Fruit fly (Drosophila melanogaster) whole organism, embryonic: Measurements from ENCODE around the gene CG17652.

Experiments
- BEAF-32 ChIP-seq: fragments of 200-800 bp; sonication (Bioruptor generic); optimal IDR thresholded peaks from 3 replicates; lab custom pipeline; 2017; ENCODE audit warnings: missing biosample characterization, missing genetic modification characterization, mild to moderate bottlenecking, moderate library complexity, missing genetic modification reagents
- Bdp1 ChIP-seq: fragments of 200-800 bp; sonication (Bioruptor generic); optimal IDR thresholded peaks from 3 replicates; lab custom pipeline; 2016; ENCODE audit warnings: missing biosample characterization, missing genetic modification characterization
- CG10366 ChIP-seq: fragments of 200-800 bp; sonication (Bioruptor generic); IDR thresholded peaks from 2 replicates; pipeline ENCODE4 v1.3.6; 2022; ENCODE audit warnings: missing biosample characterization, missing genetic modification characterization
- CG10543 ChIP-seq: fragments of 200-800 bp; sonication (Bioruptor generic); optimal IDR thresholded peaks from 3 replicates; lab custom pipeline; 2017; ENCODE audit warnings: missing biosample characterization, mild to moderate bottlenecking, missing genetic modification characterization, moderate library complexity
- CG13287 ChIP-seq: fragments of 200-800 bp; sonication (Bioruptor generic); IDR thresholded peaks from 2 replicates; pipeline ENCODE4 v1.3.6; 2022; ENCODE audit warnings: missing biosample characterization, missing genetic modification characterization; ENCODE audit not compliant: partially characterized antibody
- CG13296 ChIP-seq: fragments of 200-800 bp; sonication (Bioruptor generic); optimal IDR thresholded peaks from 3 replicates; lab custom pipeline; 2018; ENCODE audit warnings: missing biosample characterization, mild to moderate bottlenecking, missing genetic modification characterization
- CG15514 ChIP-seq: fragments of 200-800 bp; sonication (Bioruptor generic); optimal IDR thresholded peaks from 3 replicates; lab custom pipeline; 2017; ENCODE audit warnings: missing biosample characterization, missing genetic modification characterization, mild to moderate bottlenecking, moderate library complexity, missing genetic modification reagents
- CG31388 ChIP-seq: fragments of 200-800 bp; sonication (Bioruptor generic); optimal IDR thresholded peaks from 2 replicates; lab custom pipeline; 2016; ENCODE audit warnings: missing biosample characterization, missing genetic modification characterization
- CG34376 ChIP-seq: fragments of 200-800 bp; sonication (Bioruptor generic); optimal IDR thresholded peaks from 2 replicates; lab custom pipeline; 2018; ENCODE audit warnings: missing biosample characterization, mild to moderate bottlenecking, missing genetic modification characterization
- CG4617 ChIP-seq: fragments of 200-800 bp; sonication (Bioruptor generic); optimal IDR thresholded peaks from 3 replicates; lab custom pipeline; 2016; ENCODE audit warnings: missing biosample characterization, missing genetic modification characterization, borderline replicate concordance
- CG6683 ChIP-seq: fragments of 200-800 bp; sonication (Bioruptor generic); optimal IDR thresholded peaks from 2 replicates; lab custom pipeline; 2017; ENCODE audit warnings: missing biosample characterization, mild to moderate bottlenecking, missing genetic modification characterization, missing genetic modification reagents
- CG6765 ChIP-seq: fragments of 200-800 bp; sonication (Bioruptor generic); optimal IDR thresholded peaks from 3 replicates; lab custom pipeline; 2017; ENCODE audit warnings: missing biosample characterization, mild to moderate bottlenecking, missing genetic modification characterization
- CG6791 ChIP-seq: fragments of 200-800 bp; sonication (Bioruptor generic); IDR thresholded peaks from 3 replicates; pipeline ENCODE4 v1.3.6; 2022; ENCODE audit warnings: missing biosample characterization, missing genetic modification characterization; ENCODE audit not compliant: partially characterized antibody
- CG7963 ChIP-seq: fragments of 200-800 bp; sonication (Bioruptor generic); IDR thresholded peaks from 3 replicates; pipeline ENCODE4 v1.3.6; 2022; ENCODE audit warnings: missing biosample characterization, missing genetic modification characterization; ENCODE audit not compliant: partially characterized antibody
- CG8290 ChIP-seq, 3 experiments: fragments of 200-800 bp; sonication (Bioruptor generic); optimal IDR thresholded peaks; 2 replicates each; lab custom pipeline; 2016 to 2019; ENCODE audit warnings: missing biosample characterization in 3 of 3, missing genetic modification characterization in 3 of 3, mild to moderate bottlenecking in 2 of 3, moderate library complexity in 1 of 3
- CHES-1-like ChIP-seq: fragments of 200-800 bp; sonication (Bioruptor generic); optimal IDR thresholded peaks from 2 replicates; lab custom pipeline; 2016; ENCODE audit warnings: missing biosample characterization, missing genetic modification characterization
- Dip3 ChIP-seq: fragments of 200-800 bp; sonication (Bioruptor generic); optimal IDR thresholded peaks from 3 replicates; lab custom pipeline; 2016; ENCODE audit warnings: missing biosample characterization, missing genetic modification characterization
- Doc3 ChIP-seq: fragments of 200-800 bp; sonication (Bioruptor generic); IDR thresholded peaks from 3 replicates; pipeline ENCODE4 v1.3.6; 2022; ENCODE audit warnings: missing biosample characterization, missing genetic modification characterization; ENCODE audit not compliant: partially characterized antibody
- Dref ChIP-seq: fragments of 200-800 bp; sonication (Bioruptor generic); IDR thresholded peaks from 2 replicates; pipeline ENCODE4 v1.3.6; 2022; ENCODE audit warnings: missing biosample characterization, missing genetic modification characterization
- Ets65A ChIP-seq: fragments of 200-800 bp; sonication (Bioruptor generic); peaks from one replicate; lab custom pipeline; 2016; ENCODE audit warnings: missing biosample characterization, missing genetic modification characterization
- Kr ChIP-seq: fragments of 200-800 bp; sonication (Bioruptor generic); optimal IDR thresholded peaks from 2 replicates; lab custom pipeline; 2017; ENCODE audit warnings: missing biosample characterization, mild to moderate bottlenecking, missing genetic modification characterization
- Med ChIP-seq: fragments of 200-800 bp; sonication (Bioruptor generic); peaks from one replicate; lab custom pipeline; 2016; ENCODE audit warnings: missing biosample characterization, missing genetic modification characterization, mild to moderate bottlenecking, inconsistent platforms, moderate library complexity
- Opbp ChIP-seq: fragments of 200-800 bp; sonication (Bioruptor generic); IDR thresholded peaks from 3 replicates; pipeline ENCODE4 v1.3.6; 2022; ENCODE audit warnings: missing biosample characterization, missing genetic modification characterization; ENCODE audit not compliant: partially characterized antibody
- Optix ChIP-seq: fragments of 200-800 bp; sonication (Bioruptor generic); IDR thresholded peaks from 3 replicates; pipeline ENCODE4 v1.3.6; 2022; ENCODE audit warnings: missing biosample characterization, missing genetic modification characterization
- Scr ChIP-seq: fragments of 200-800 bp; sonication (Bioruptor generic); IDR thresholded peaks from 2 replicates; pipeline ENCODE4 v1.3.6; 2022; ENCODE audit warnings: missing biosample characterization, missing genetic modification characterization; ENCODE audit not compliant: partially characterized antibody
- Sin3A ChIP-seq: fragments of >200 bp; optimal IDR thresholded peaks from 2 replicates; lab custom pipeline; 2018
- Usf ChIP-seq: fragments of 200-800 bp; sonication (Bioruptor generic); optimal IDR thresholded peaks from 2 replicates; lab custom pipeline; 2017; ENCODE audit warnings: missing genotype, missing biosample characterization, missing genetic modification characterization
- ase ChIP-seq: fragments of 200-800 bp; sonication (Bioruptor generic); IDR thresholded peaks from 3 replicates; pipeline ENCODE4 v1.3.6; 2022; ENCODE audit warnings: missing biosample characterization, missing genetic modification characterization
- ato ChIP-seq: fragments of 200-800 bp; sonication (Bioruptor generic); IDR thresholded peaks from 2 replicates; pipeline ENCODE4 v1.3.6; 2022; ENCODE audit warnings: missing biosample characterization, missing genetic modification characterization; ENCODE audit not compliant: partially characterized antibody
- chinmo ChIP-seq: fragments of 200-800 bp; sonication (Bioruptor generic); IDR thresholded peaks from 4 replicates; pipeline ENCODE4 v1.3.6; 2022; ENCODE audit warnings: missing biosample characterization, missing genetic modification characterization; ENCODE audit not compliant: partially characterized antibody
- dimm ChIP-seq: fragments of 200-800 bp; sonication (Bioruptor generic); IDR thresholded peaks from 2 replicates; pipeline ENCODE4 v1.3.6; 2022; ENCODE audit warnings: missing biosample characterization, missing genetic modification characterization
- kay ChIP-seq: fragments of 200-800 bp; sonication (Bioruptor generic); optimal IDR thresholded peaks from 2 replicates; lab custom pipeline; 2016; ENCODE audit warnings: missing biosample characterization, missing genetic modification characterization
- pzg ChIP-seq: fragments of 200-800 bp; sonication (Bioruptor generic); optimal IDR thresholded peaks from 3 replicates; lab custom pipeline; 2018; ENCODE audit warnings: missing biosample characterization, mild to moderate bottlenecking, missing genetic modification characterization, moderate library complexity
- row ChIP-seq: fragments of 200-800 bp; sonication (Bioruptor generic); IDR thresholded peaks from 3 replicates; pipeline ENCODE4 v1.3.6; 2022; ENCODE audit warnings: missing biosample characterization, missing genetic modification characterization
- run ChIP-seq: fragments of 200-800 bp; sonication (Bioruptor generic); optimal IDR thresholded peaks from 3 replicates; lab custom pipeline; 2018; ENCODE audit warnings: missing biosample characterization, mild to moderate bottlenecking, missing genetic modification characterization
- tio ChIP-seq: fragments of 200-800 bp; sonication (Bioruptor generic); optimal IDR thresholded peaks from 2 replicates; lab custom pipeline; 2017; ENCODE audit warnings: missing biosample characterization, missing genetic modification characterization, inconsistent platforms
- vnd ChIP-seq: fragments of 200-800 bp; sonication (Bioruptor generic); IDR thresholded peaks from 3 replicates; pipeline ENCODE4 v1.3.6; 2022; ENCODE audit warnings: missing biosample characterization, missing genetic modification characterization; ENCODE audit not compliant: partially characterized antibody

CG17652 gene

dm6 chr2L:1751953-1752352, 19.8 kb upstream of the CG17652 start, which contains the start of the genes CG17712 and CG17648 (continued):
- TF ChIP-seq tio (GFP tag; lab: Kevin White, UChicago), result no peak
- peak; percentile 52 for TF ChIP-seq pzg (GFP tag; lab: Kevin White, UChicago)
- no peak for TF ChIP-seq Kr
- no peak for TF ChIP-seq dimm
- TF ChIP-seq CG15514 (GFP tag; lab: Kevin White, UChicago), result peak; percentile 26
- peak; percentile 82 for TF ChIP-seq Med (GFP tag; lab: Kevin White, UChicago)
- TF ChIP-seq BEAF-32 (GFP tag; lab: Kevin White, UChicago), result peak; percentile 81
- peak; percentile 85 for TF ChIP-seq Scr (GFP tag; lab: Robert Waterston, UW)
- peak; percentile 89 for TF ChIP-seq CG6791 (GFP tag; lab: Robert Waterston, UW)
- no peak for TF ChIP-seq CG6765 (GFP tag; lab: Kevin White, UChicago)
- TF ChIP-seq CG13287, result peak; percentile 90
- peak; percentile 5 for TF ChIP-seq Ets65A (GFP tag; lab: Kevin White, UChicago)
- TF ChIP-seq ato (GFP tag; lab: Robert Waterston, UW), result peak; percentile 70
- TF ChIP-seq Dref (GFP tag; lab: Robert Waterston, UW), result peak; percentile 77
- TF ChIP-seq Dip3 (GFP tag; lab: Kevin White, UChicago), result no peak
- peak; percentile 85 for TF ChIP-seq Doc3 (GFP tag; lab: Robert Waterston, UW)
- TF ChIP-seq row (GFP tag; lab: Robert Waterston, UW), result peak; percentile 73
- TF ChIP-seq Bdp1, result no peak
- TF ChIP-seq vnd, result peak; percentile 79
- TF ChIP-seq ase (GFP tag; lab: Robert Waterston, UW), result no peak
- TF ChIP-seq CG8290 (GFP tag; optimal IDR thresholded peaks at IDR 0.05; lab: Kevin White, UChicago), result no peak
- TF ChIP-seq CG8290 (tag; optimal IDR thresholded peaks at IDR 0.05; lab: Kevin White, UChicago), result peak in 1 of 2 experiments; percentile 16
- TF ChIP-seq CG4617 (GFP tag; lab: Kevin White, UChicago), result peak; percentile 64
- no peak for TF ChIP-seq CG31388 (GFP tag; lab: Kevin White, UChicago)
- TF ChIP-seq CG7963 (GFP tag; lab: Robert Waterston, UW), result peak; percentile 71; the same call in 2 of the 3 replicates
- TF ChIP-seq CHES-1-like (GFP tag; lab: Kevin White, UChicago), result no peak
- no peak for TF ChIP-seq run (tag; lab: Kevin White, UChicago)
- peak; percentile 17 for TF ChIP-seq Sin3A (lab: Kevin White, UChicago)
- TF ChIP-seq, all 482 proteins: peak for 66

dm6 chr2L:1748410-1748809, 16.3 kb upstream of the CG17652 start:
- TF ChIP-seq CG6683 (GFP tag; lab: Kevin White, UChicago) (no peak), chinmo (0 out of 4 replicates have a peak, but pooled peaks have one; percentile 59), Opbp (GFP tag; lab: Robert Waterston, UW) (no peak), CG13296 (no peak), kay (GFP tag; lab: Kevin White, UChicago) (no peak)
- TF ChIP-seq, all 482 proteins: peak for 1

- TF ChIP-seq CG10366 (GFP tag; lab: Robert Waterston, UW), result no peak
- TF ChIP-seq Optix (GFP tag; lab: Robert Waterston, UW), result no peak
- no peak for TF ChIP-seq Usf (GFP tag; lab: Kevin White, UChicago)
- no peak for TF ChIP-seq CG10543 (GFP tag; lab: Kevin White, UChicago)
- TF ChIP-seq CG34376 (GFP tag; lab: Kevin White, UChicago), result peak; percentile 31
Measured at dm6 chr2L:1743800-1744199, 11.6 kb upstream of the CG17652 start.
